Worm (Caenorhabditis elegans): Measurements from ENCODE around the gene rpac-19.

The rpac-19 gene

ce11 chrIII:9614211-9614610 is 15.5 kb downstream of the rpac-19 start, which contains the start of the genes pri-1 and F58A4.6:
Gene pri-1, minus strand, starts transcription at chrIII:9614281.
Gene F58A4.6, plus strand, starts transcription at chrIII:9614482.
- TF ChIP-seq nhr-42 (GFP tag; IDR thresholded peaks at IDR 0.05), result no peak
- TF ChIP-seq attf-4 (tag; optimal IDR thresholded peaks at IDR 0.05), result no peak
- TF ChIP-seq lir-3 (tag; optimal IDR thresholded peaks at IDR 0.05), result no peak
- TF ChIP-seq daf-8 (GFP tag; IDR thresholded peaks at IDR 0.05), result no peak
- TF ChIP-seq dpl-1 (GFP tag; optimal IDR thresholded peaks at IDR 0.05), result peak; percentile 83
- TF ChIP-seq zag-1 (tag; optimal IDR thresholded peaks at IDR 0.05), result no peak
- peak; percentile 92 for TF ChIP-seq lin-38 (GFP tag; IDR thresholded peaks at IDR 0.05)
- TF ChIP-seq hlh-30 (tag; optimal IDR thresholded peaks at IDR 0.05; ENCODE audit: insufficient read depth), result peak; percentile 24
- TF ChIP-seq dmd-8 (GFP tag; IDR thresholded peaks at IDR 0.05), result no peak
- TF ChIP-seq aha-1 (tag), result peak; percentile 20
- no peak for TF ChIP-seq tag-97 (GFP tag; IDR thresholded peaks at IDR 0.05)
- no peak for TF ChIP-seq nhr-28 (tag; optimal IDR thresholded peaks at IDR 0.05)
- TF ChIP-seq nhr-11 (tag; optimal IDR thresholded peaks at IDR 0.05), result no peak
- TF ChIP-seq ztf-7 (tag; optimal IDR thresholded peaks at IDR 0.05), result no peak
- TF ChIP-seq pha-4 (GFP tag; IDR thresholded peaks at IDR 0.05), result no peak
- TF ChIP-seq pha-4 (tag; optimal IDR thresholded peaks at IDR 0.05), result no peak
- TF ChIP-seq lin-1 (GFP tag; IDR thresholded peaks at IDR 0.05), result no peak
- TF ChIP-seq vab-7 (GFP tag; IDR thresholded peaks at IDR 0.05), result no peak
- TF ChIP-seq dmd-6 (GFP tag; IDR thresholded peaks at IDR 0.05), result no peak
- no peak for TF ChIP-seq nhr-77 (tag; optimal IDR thresholded peaks at IDR 0.05)
- TF ChIP-seq gei-8 (GFP tag; optimal IDR thresholded peaks at IDR 0.05), result no peak
- TF ChIP-seq ces-1 (GFP tag; optimal IDR thresholded peaks at IDR 0.05), result no peak
- peak; percentile 53 for TF ChIP-seq mes-2 (tag; optimal IDR thresholded peaks at IDR 0.05; ENCODE audit: poor library complexity, severe bottlenecking)

ce11 chrIII:9612097-9612496 is 17.6 kb downstream of the rpac-19 start, which contains the start of gene bbs-4:
Gene bbs-4, minus strand, starts transcription at chrIII:9612197.
- TF ChIP-seq zip-2 (tag; optimal IDR thresholded peaks at IDR 0.05) (no peak), madf-9 (GFP tag; conservative IDR thresholded peaks at IDR 0.05) (no peak), skn-1 (tag; optimal IDR thresholded peaks at IDR 0.05) (no peak), fos-1 (tag; optimal IDR thresholded peaks at IDR 0.05) (no peak), F37D6.2 (tag; optimal IDR thresholded peaks at IDR 0.05) (no peak)

- TF ChIP-seq ctbp-1 (GFP tag; IDR thresholded peaks at IDR 0.05) (no peak), nhr-77 (tag; optimal IDR thresholded peaks at IDR 0.05) (no peak), mdl-1 (tag; optimal IDR thresholded peaks at IDR 0.05) (no peak), unc-62 (GFP tag; optimal IDR thresholded peaks at IDR 0.05 in 1 of 2) (peak in 1 of 2 experiments; percentile 43), unc-62 (tag; optimal IDR thresholded peaks at IDR 0.05) (no peak), lin-15B (tag; optimal IDR thresholded peaks at IDR 0.05) (no peak), egl-27 (tag; optimal IDR thresholded peaks at IDR 0.05) (no peak), mxl-2 (GFP tag; conservative IDR thresholded peaks at IDR 0.05) (no peak), mes-2 (tag; optimal IDR thresholded peaks at IDR 0.05; ENCODE audit: poor library complexity, severe bottlenecking) (no peak), mep-1 (tag; optimal IDR thresholded peaks at IDR 0.05) (no peak)
These were observed 21.0 kb downstream of the rpac-19 start, which contains the start of gene clec-161 for ce11 chrIII:9608650-9609049. Gene clec-161, minus strand, starts transcription at chrIII:9608750.

ce11 chrIII:9600645-9601044 is 29.0 kb downstream of the rpac-19 start, which contains the start of gene F58A4.2:
Gene F58A4.2, minus strand, starts transcription at chrIII:9600745.
- TF ChIP-seq ctbp-1 (GFP tag; IDR thresholded peaks at IDR 0.05) (no peak), lin-13 (GFP tag; optimal IDR thresholded peaks at IDR 0.05) (no peak), nhr-6 (tag; optimal IDR thresholded peaks at IDR 0.05) (no peak), mdt-29 (GFP tag; IDR thresholded peaks at IDR 0.05) (no peak), lsy-2 (tag; optimal IDR thresholded peaks at IDR 0.05) (no peak), lim-7 (GFP tag; IDR thresholded peaks at IDR 0.05) (no peak), hmg-1.1 (GFP tag; IDR thresholded peaks at IDR 0.05) (no peak)

Data from whole organism, L4 larva.